Worm (Caenorhabditis elegans) whole organism, L4 larva: ENCODE results near the gene rps-4.

ENCODE experiments used
- F49E8.2 ChIP-seq: sonication (generic microtip); optimal IDR thresholded peaks from 2 replicates; lab custom pipeline; 2016; ENCODE audit warnings: missing compliant biosample characterization, mild to moderate bottlenecking, missing genetic modification characterization, borderline replicate concordance
- ZK546.5 ChIP-seq, 2 experiments: sonication (generic microtip); optimal IDR thresholded peaks; 2 replicates each; lab custom pipeline; 2017; ENCODE audit warnings: missing biosample characterization in 2 of 2, missing genetic modification characterization in 2 of 2
- ceh-82 ChIP-seq: sonication (generic microtip); optimal IDR thresholded peaks from 2 replicates; lab custom pipeline; 2017; ENCODE audit warnings: missing biosample characterization, missing genetic modification characterization
- madf-5 ChIP-seq, 2 experiments: fragments of 200-800 bp; sonication (Bioruptor generic); IDR thresholded peaks; 2 replicates each; pipeline ENCODE4 v1.3.6; 2022; ENCODE audit warnings: missing compliant biosample characterization in 2 of 2, missing genetic modification characterization in 2 of 2
- unc-130 ChIP-seq: sonication (generic microtip); optimal IDR thresholded peaks from 2 replicates; lab custom pipeline; 2016; ENCODE audit warnings: missing genetic modification reagents, missing genetic modification characterization, missing compliant biosample characterization

DNA sequence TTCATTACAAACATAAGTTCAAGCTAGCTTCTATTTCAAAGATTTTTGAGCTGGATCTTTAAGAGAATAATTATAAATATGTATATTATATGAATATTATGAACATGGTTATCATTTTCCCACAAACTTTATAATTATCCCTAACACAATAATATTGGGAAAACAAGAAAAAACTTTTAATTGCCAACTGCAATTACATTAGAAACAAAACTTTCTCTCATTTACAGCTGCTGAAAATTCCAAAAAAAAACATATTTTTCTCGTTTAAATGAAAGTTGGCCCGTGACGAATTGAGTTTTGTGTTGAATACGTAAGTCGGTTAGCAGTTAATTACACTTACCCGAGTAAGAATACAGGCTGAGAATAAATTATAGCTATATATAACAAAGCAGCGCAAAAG is 21.8 kb downstream of the rps-4 start:
- TF ChIP-seq F49E8.2 (tag; lab: Kevin White, UChicago) (no peak), unc-130 (GFP tag; lab: Kevin White, UChicago) (no peak), ZK546.5 (tag; optimal IDR thresholded peaks at IDR 0.05; lab: Kevin White, UChicago) (no peak), ceh-82 (no peak), madf-5 (GFP tag; IDR thresholded peaks at IDR 0.05; lab: Robert Waterston, UW) (no peak)
